Fruit fly (Drosophila melanogaster): ENCODE measurements around the gene RnpS1.

RnpS1 gene

dm6 chr3R:9551013-9551658, 698 bp upstream of the RnpS1 start (continued):
- no peak for TF ChIP-seq crol (GFP tag; IDR thresholded peaks at IDR 0.05)
- no peak for TF ChIP-seq Sox100B (GFP tag; optimal IDR thresholded peaks at IDR 0.05)
- no peak for TF ChIP-seq eve (GFP tag; optimal IDR thresholded peaks at IDR 0.05)
- TF ChIP-seq nerfin-2 (GFP tag; IDR thresholded peaks at IDR 0.05; ENCODE audit: partially characterized antibody) = no peak
- no peak for TF ChIP-seq CG13287 (GFP tag; IDR thresholded peaks at IDR 0.05; ENCODE audit: partially characterized antibody)
- no peak for TF ChIP-seq CG4360 (GFP tag; IDR thresholded peaks at IDR 0.05)
- no peak for TF ChIP-seq CG12299 (tag; optimal IDR thresholded peaks at IDR 0.05)
- TF ChIP-seq CG10267 (tag; optimal IDR thresholded peaks at IDR 0.05) = no peak
- peak; percentile 63 for TF ChIP-seq CG3281 (GFP tag; optimal IDR thresholded peaks at IDR 0.05)
- TF ChIP-seq CG16863 (GFP tag; optimal IDR thresholded peaks at IDR 0.05) = no peak
- TF ChIP-seq CG11504 (tag; optimal IDR thresholded peaks at IDR 0.05) = no peak
- TF ChIP-seq CG6175 (GFP tag; IDR thresholded peaks at IDR 0.05) = no peak
- TF ChIP-seq CG10462 (GFP tag; optimal IDR thresholded peaks at IDR 0.05) = no peak
- TF ChIP-seq CG15073 (GFP tag; optimal IDR thresholded peaks at IDR 0.05) = no peak
- TF ChIP-seq CG16779 (GFP tag; IDR thresholded peaks at IDR 0.05) = no peak
- TF ChIP-seq exex (tag; optimal IDR thresholded peaks at IDR 0.05) = peak; percentile 36
- TF ChIP-seq chinmo (GFP tag; IDR thresholded peaks at IDR 0.05; ENCODE audit: partially characterized antibody) = no peak
- TF ChIP-seq CG31365 (tag; optimal IDR thresholded peaks at IDR 0.05) = peak; percentile 63
- TF ChIP-seq CG12769 (tag; optimal IDR thresholded peaks at IDR 0.05) = peak; percentile 80
- TF ChIP-seq CG14050 (GFP tag; IDR thresholded peaks at IDR 0.05) = no peak
- TF ChIP-seq Gug (GFP tag; IDR thresholded peaks at IDR 0.05) = no peak
- TF ChIP-seq ERR (GFP tag; optimal IDR thresholded peaks at IDR 0.05) = peak; percentile 69
- no peak for TF ChIP-seq seq (GFP tag; IDR thresholded peaks at IDR 0.05)
- no peak for TF ChIP-seq CG3847 (GFP tag; IDR thresholded peaks at IDR 0.05)
- no peak for TF ChIP-seq CG11695 (GFP tag; IDR thresholded peaks at IDR 0.05)
- TF ChIP-seq Mrtf (GFP tag; IDR thresholded peaks at IDR 0.05) = no peak
- no peak for TF ChIP-seq hth (optimal IDR thresholded peaks at IDR 0.05)
- TF ChIP-seq Trl (optimal IDR thresholded peaks at IDR 0.05) = peak; percentile 93 to 95
- TF ChIP-seq Trl (GFP tag; optimal IDR thresholded peaks at IDR 0.05) = peak; percentile 65
- TF ChIP-seq grau (tag; optimal IDR thresholded peaks at IDR 0.05) = no peak
- peak; percentile 18 for TF ChIP-seq CG4282 (GFP tag; optimal IDR thresholded peaks at IDR 0.05)
- TF ChIP-seq CG12391 (tag; optimal IDR thresholded peaks at IDR 0.05) = no peak
- peak; percentile 58 for TF ChIP-seq CG2678 (tag; optimal IDR thresholded peaks at IDR 0.05)
- TF ChIP-seq Kr (GFP tag; optimal IDR thresholded peaks at IDR 0.05) = no peak
- no peak for TF ChIP-seq Optix (GFP tag; IDR thresholded peaks at IDR 0.05)
- no peak for TF ChIP-seq Atf6 (GFP tag; IDR thresholded peaks at IDR 0.05)
- peak in 1 of 2 experiments; percentile 12 for TF ChIP-seq insv (GFP tag; optimal IDR thresholded peaks at IDR 0.05)
- peak; percentile 0 for TF ChIP-seq zf30C (GFP tag; optimal IDR thresholded peaks at IDR 0.05)
- peak; percentile 11 to 74 for TF ChIP-seq Pdp1 (GFP tag; optimal IDR thresholded peaks at IDR 0.05)
- TF ChIP-seq pb (GFP tag; optimal IDR thresholded peaks at IDR 0.05) = peak; percentile 38
- peak; percentile 62 for TF ChIP-seq scrt (GFP tag; optimal IDR thresholded peaks at IDR 0.05)
- TF ChIP-seq tll (GFP tag; optimal IDR thresholded peaks at IDR 0.05) = no peak
- no peak for TF ChIP-seq CG15479 (GFP tag; optimal IDR thresholded peaks at IDR 0.05)
- peak; percentile 3 for TF ChIP-seq ac (GFP tag; optimal IDR thresholded peaks at IDR 0.05)
- no peak for TF ChIP-seq CG2116 (GFP tag; optimal IDR thresholded peaks at IDR 0.05)
- TF ChIP-seq sug (tag; optimal IDR thresholded peaks at IDR 0.05) = peak; percentile 77
- TF ChIP-seq Hmr (GFP tag; optimal IDR thresholded peaks at IDR 0.05) = peak; percentile 77
- no peak for TF ChIP-seq HLH54F (GFP tag; optimal IDR thresholded peaks at IDR 0.05)
- no peak for TF ChIP-seq CG7745 (tag; optimal IDR thresholded peaks at IDR 0.05)
- peak; percentile 43 for TF ChIP-seq CG12659 (GFP tag; optimal IDR thresholded peaks at IDR 0.05)
- no peak for TF ChIP-seq CG17361 (GFP tag; IDR thresholded peaks at IDR 0.05)
